Worm (Caenorhabditis elegans) whole organism, young adult: ENCODE measurements around the gene mom-1.
"Not testable (repeated sequence)": the region's sequence is repeated elsewhere in the genome, so short reads cannot be mapped to it uniquely, and the experiment has no call there.

ENCODE experiments used
- ccch-3 ChIP-seq: fragments of 200-800 bp; sonication (Bioruptor generic); optimal IDR thresholded peaks from 2 replicates; lab custom pipeline; 2018; ENCODE audit warnings: mild to moderate bottlenecking, missing genetic modification characterization, missing compliant biosample characterization
- ceh-58 ChIP-seq: fragments of 200-800 bp; sonication (Bioruptor generic); IDR thresholded peaks from 2 replicates; pipeline ENCODE4 v1.3.6; 2022; ENCODE audit warnings: missing genetic modification characterization, missing compliant biosample characterization
- egl-44 ChIP-seq: fragments of 200-800 bp; sonication (Bioruptor generic); IDR thresholded peaks from 2 replicates; pipeline ENCODE4 v1.3.6; 2022; ENCODE audit warnings: missing genetic modification reagents, missing genetic modification characterization, missing compliant biosample characterization
- ekl-4 ChIP-seq: fragments of 200-800 bp; sonication (Bioruptor generic); IDR thresholded peaks from 2 replicates; pipeline ENCODE4 v1.3.6; 2022; ENCODE audit warnings: missing genetic modification reagents, missing genetic modification characterization, missing compliant biosample characterization
- hmg-1.2 ChIP-seq: fragments of 200-800 bp; sonication (Bioruptor generic); IDR thresholded peaks from 2 replicates; pipeline ENCODE4 v1.3.6; 2022; ENCODE audit warnings: missing genetic modification reagents, missing genetic modification characterization, missing compliant biosample characterization
- lag-1 ChIP-seq: fragments of 200-800 bp; sonication (Bioruptor generic); IDR thresholded peaks from 2 replicates; pipeline ENCODE4 v1.3.6; 2022; ENCODE audit warnings: missing genetic modification reagents, missing genetic modification characterization, missing compliant biosample characterization
- nfya-1 ChIP-seq: sonication (generic microtip); optimal IDR thresholded peaks from 2 replicates; lab custom pipeline; 2017; ENCODE audit warnings: antibody characterized with exemption, missing compliant biosample characterization, missing genetic modification characterization, borderline replicate concordance; ENCODE audit not compliant: insufficient read depth
- nfya-2 ChIP-seq: fragments of 200-800 bp; sonication (Bioruptor generic); IDR thresholded peaks from 2 replicates; pipeline ENCODE4 v1.3.6; 2022; ENCODE audit warnings: missing genetic modification reagents, missing genetic modification characterization, missing compliant biosample characterization
- pha-4 ChIP-seq: fragments of 150-350 bp; sonication (generic microtip); optimal IDR thresholded peaks from 2 replicates; lab custom pipeline; 2014; ENCODE audit warnings: missing biosample characterization, missing genetic modification reagents, missing genetic modification characterization
- snpc-1.3 ChIP-seq: sonication (generic microtip); optimal IDR thresholded peaks from 2 replicates; lab custom pipeline; 2017; ENCODE audit warnings: missing genetic modification characterization, mild to moderate bottlenecking, missing compliant biosample characterization, antibody characterized with exemption, moderate library complexity, missing genotype, missing genetic modification reagents; ENCODE audit not compliant: insufficient read depth
- somi-1 ChIP-seq: fragments of 200-800 bp; sonication (Bioruptor generic); optimal IDR thresholded peaks from 2 replicates; lab custom pipeline; 2018; ENCODE audit warnings: mild to moderate bottlenecking, missing genetic modification characterization, missing compliant biosample characterization
- unc-62 ChIP-seq: fragments of 150-350 bp; optimal IDR thresholded peaks from 2 replicates; lab custom pipeline; 2014; ENCODE audit warnings: missing biosample characterization, missing genetic modification reagents, missing genetic modification characterization
- ztf-18 ChIP-seq: sonication (generic microtip); optimal IDR thresholded peaks from 2 replicates; lab custom pipeline; 2016; ENCODE audit warnings: missing genotype, mild to moderate bottlenecking, missing genetic modification characterization, missing compliant biosample characterization

DNA sequence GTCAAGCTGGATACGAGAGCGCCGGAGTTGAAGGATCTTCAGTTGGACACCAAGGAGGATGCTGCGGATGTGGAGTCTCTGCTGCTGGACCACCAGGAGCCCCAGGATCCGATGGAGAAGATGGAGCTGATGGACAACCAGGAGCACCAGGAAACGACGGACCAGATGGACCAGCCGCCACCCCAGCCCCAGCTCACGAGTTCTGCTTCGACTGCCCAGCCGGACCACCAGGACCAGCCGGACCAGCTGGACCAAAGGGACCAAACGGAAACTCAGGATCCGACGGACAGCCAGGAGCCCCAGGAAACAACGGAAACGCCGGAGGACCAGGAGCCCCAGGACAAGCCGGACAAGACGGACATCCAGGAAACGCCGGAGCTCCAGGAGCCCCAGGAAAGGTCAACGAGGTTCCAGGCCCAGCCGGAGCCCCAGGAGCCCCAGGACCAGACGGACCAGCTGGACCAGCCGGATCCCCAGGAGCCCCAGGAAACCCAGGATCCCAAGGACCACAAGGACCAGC, 12.6 kb upstream of the mom-1 start:
- not testable (repeated sequence) for TF ChIP-seq nfya-1 (tag; lab: Kevin White, UChicago); nfya-2 (GFP tag; lab: Robert Waterston, UW); somi-1 (GFP tag; lab: Kevin White, UChicago); hmg-1.2; ceh-58 (GFP tag; lab: Robert Waterston, UW); egl-44 (GFP tag; lab: Robert Waterston, UW); snpc-1.3 (tag; lab: Kevin White, UChicago); ccch-3 (GFP tag; lab: Kevin White, UChicago); lag-1 (GFP tag; lab: Robert Waterston, UW); pha-4 (tag; lab: Kevin White, UChicago); ztf-18; unc-62 (GFP tag; lab: Kevin White, UChicago); ekl-4 (GFP tag; lab: Robert Waterston, UW)
